Worm (Caenorhabditis elegans): Measurements from ENCODE around the gene Y71H2AM.29.

Y71H2AM.29 gene

DNA sequence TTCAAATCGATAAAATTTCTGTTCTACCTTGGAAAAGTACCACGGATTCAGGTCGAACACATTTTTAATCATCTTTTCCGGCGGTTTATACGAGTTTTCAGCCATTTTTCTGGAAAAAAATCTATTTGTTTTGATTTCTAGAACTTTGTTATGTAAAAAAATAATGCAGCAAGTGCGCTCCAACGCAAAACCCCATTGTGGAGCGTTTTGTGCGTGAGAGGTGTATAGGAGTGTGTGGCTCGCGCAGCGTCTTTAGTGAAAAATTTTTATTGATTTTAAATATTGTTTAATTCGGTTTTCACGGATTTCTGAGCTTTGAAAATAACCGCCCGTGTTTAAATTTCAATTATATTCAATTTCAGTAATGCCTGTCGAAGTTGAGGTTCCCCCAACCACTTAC, 46.7 kb upstream of the Y71H2AM.29 start, which contains the start of gene Y71H2AM.20 (continued):
- no peak for TF ChIP-seq nhr-111 (GFP tag; optimal IDR thresholded peaks at IDR 0.05)
- TF ChIP-seq ZK546.5 (tag; optimal IDR thresholded peaks at IDR 0.05) = peak in 1 of 2 experiments; percentile 70
- peak; percentile 98 for TF ChIP-seq lin-13 (GFP tag; optimal IDR thresholded peaks at IDR 0.05)
- TF ChIP-seq ama-1 (optimal IDR thresholded peaks at IDR 0.05) = peak; percentile 81
- TF ChIP-seq ztf-7 (tag; optimal IDR thresholded peaks at IDR 0.05) = peak; percentile 86
- no peak for TF ChIP-seq snpc-1.2 (GFP tag; IDR thresholded peaks at IDR 0.05)
- TF ChIP-seq mep-1 (tag; optimal IDR thresholded peaks at IDR 0.05) = peak; percentile 99
- peak; percentile 57; the same call in 1 of the 2 replicates for TF ChIP-seq lin-29 (GFP tag; IDR thresholded peaks at IDR 0.05)
- no peak for TF ChIP-seq set-16 (GFP tag; IDR thresholded peaks at IDR 0.05)
- peak; percentile 69; the same call in 1 of the 2 replicates for TF ChIP-seq D1046.2 (GFP tag; IDR thresholded peaks at IDR 0.05)
- TF ChIP-seq nhr-76 (tag; optimal IDR thresholded peaks at IDR 0.05) = peak; percentile 16
- peak; percentile 29; the same call in 1 of the 2 replicates for TF ChIP-seq lin-1 (GFP tag; IDR thresholded peaks at IDR 0.05)
- peak; percentile 50 for TF ChIP-seq nhr-102 (tag; optimal IDR thresholded peaks at IDR 0.05)
- TF ChIP-seq jun-1 (tag; optimal IDR thresholded peaks at IDR 0.05) = peak; percentile 76
- TF ChIP-seq hif-1 (tag; optimal IDR thresholded peaks at IDR 0.05) = peak; percentile 24 to 85
- TF ChIP-seq zip-11 (GFP tag; IDR thresholded peaks at IDR 0.05) = no peak
- no peak for TF ChIP-seq mxl-2 (GFP tag; conservative IDR thresholded peaks at IDR 0.05)
- peak; percentile 80 for TF ChIP-seq duxl-1 (tag; optimal IDR thresholded peaks at IDR 0.05; ENCODE audit: poor library complexity)
- no peak for TF ChIP-seq F44E2.7 (GFP tag; IDR thresholded peaks at IDR 0.05)
- peak; percentile 98 for TF ChIP-seq aha-1 (tag)
- no peak for TF ChIP-seq lin-39 (tag; optimal IDR thresholded peaks at IDR 0.05)
- no peak for TF ChIP-seq gei-8 (GFP tag; optimal IDR thresholded peaks at IDR 0.05)
- peak in 1 of 2 experiments; percentile 79 for TF ChIP-seq mdl-1 (tag; optimal IDR thresholded peaks at IDR 0.05)
- peak; percentile 66 for TF ChIP-seq ceh-28 (tag; optimal IDR thresholded peaks at IDR 0.05)
- peak; percentile 94 for TF ChIP-seq hmg-1.1 (GFP tag; IDR thresholded peaks at IDR 0.05)
- peak; percentile 55 for TF ChIP-seq mdt-29 (GFP tag; IDR thresholded peaks at IDR 0.05)
- TF ChIP-seq sdz-12 (GFP tag; optimal IDR thresholded peaks at IDR 0.05) = no peak
- TF ChIP-seq arid-1 (GFP tag; conservative IDR thresholded peaks at IDR 0.05) = peak; percentile 94
- peak; percentile 52 for TF ChIP-seq nhr-48 (tag; optimal IDR thresholded peaks at IDR 0.05)
- peak; percentile 91 for TF ChIP-seq unc-130 (GFP tag; optimal IDR thresholded peaks at IDR 0.05)
- TF ChIP-seq nhr-6 (tag; optimal IDR thresholded peaks at IDR 0.05) = peak; percentile 98
- TF ChIP-seq php-3 (GFP tag; IDR thresholded peaks at IDR 0.05) = peak; percentile 57
- no peak for TF ChIP-seq lir-3 (tag; optimal IDR thresholded peaks at IDR 0.05)
- peak; percentile 66; the same call in 1 of the 2 replicates for TF ChIP-seq dmd-9 (GFP tag; IDR thresholded peaks at IDR 0.05)
- no peak for TF ChIP-seq unc-39 (tag; optimal IDR thresholded peaks at IDR 0.05)
- TF ChIP-seq tag-97 (GFP tag; IDR thresholded peaks at IDR 0.05) = no peak
- peak; percentile 80 for TF ChIP-seq ceh-20 (GFP tag; IDR thresholded peaks at IDR 0.05)
- no peak for TF ChIP-seq daf-12 (tag; optimal IDR thresholded peaks at IDR 0.05)
- no peak for TF ChIP-seq daf-19 (GFP tag; conservative IDR thresholded peaks at IDR 0.05)
- TF ChIP-seq egl-43 (GFP tag; IDR thresholded peaks at IDR 0.05) = no peak
- no peak for TF ChIP-seq zag-1 (tag; optimal IDR thresholded peaks at IDR 0.05)
- no peak for TF ChIP-seq ceh-32 (tag; optimal IDR thresholded peaks at IDR 0.05; ENCODE audit: poor library complexity)
- TF ChIP-seq lim-7 (GFP tag; IDR thresholded peaks at IDR 0.05) = no peak; the same call in 1 of the 2 replicates
- no peak for TF ChIP-seq ceh-62 (tag; optimal IDR thresholded peaks at IDR 0.05)
- peak; percentile 97 for TF ChIP-seq mes-2 (tag; optimal IDR thresholded peaks at IDR 0.05; ENCODE audit: poor library complexity, severe bottlenecking)
- no peak for TF ChIP-seq ZK337.2 (GFP tag; IDR thresholded peaks at IDR 0.05)
- peak; percentile 84 for TF ChIP-seq ctbp-1 (GFP tag; IDR thresholded peaks at IDR 0.05)
- TF ChIP-seq lin-15B (tag; optimal IDR thresholded peaks at IDR 0.05) = peak; percentile 94
- peak; percentile 85 for TF ChIP-seq nhr-42 (GFP tag; IDR thresholded peaks at IDR 0.05)
- peak; percentile 92 for TF ChIP-seq nhr-28 (tag; optimal IDR thresholded peaks at IDR 0.05)
- peak; percentile 44; the same call in 1 of the 2 replicates for TF ChIP-seq tra-1 (GFP tag; IDR thresholded peaks at IDR 0.05)
- TF ChIP-seq zip-2 (tag; optimal IDR thresholded peaks at IDR 0.05) = peak; percentile 73

Data from whole organism, L4 larva.